Worm (Caenorhabditis elegans): ENCODE results near the gene grl-8.

Gene grl-8

DNA sequence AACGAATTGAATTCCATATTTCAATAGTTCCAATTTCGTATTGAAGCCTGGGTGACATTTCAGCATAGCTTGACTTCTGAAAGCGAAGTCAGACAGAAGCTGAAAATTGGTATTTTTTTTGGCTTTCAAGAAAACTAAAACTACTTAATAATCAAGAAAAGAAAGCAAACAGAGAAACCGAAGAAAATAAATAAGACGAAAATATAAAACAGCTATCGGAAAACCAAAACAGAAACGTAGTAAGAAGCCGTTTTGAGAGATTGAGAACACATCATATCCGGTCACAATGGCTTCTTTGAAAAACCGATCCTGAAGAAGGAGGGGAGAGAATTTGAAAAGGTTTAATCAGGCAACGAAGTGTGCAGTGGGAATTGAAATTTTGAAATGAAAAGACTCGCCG is 14.7 kb downstream of the grl-8 start, which contains the start of gene srg-30:
Gene srg-30, minus strand, starts transcription at position 101 of the 400 bp plus-strand sequence.
- TF ChIP-seq F13H6.1 (tag; optimal IDR thresholded peaks at IDR 0.05) (no peak), hlh-13 (GFP tag; optimal IDR thresholded peaks at IDR 0.05) (no peak)

- TF ChIP-seq K02D7.2 (tag; optimal IDR thresholded peaks at IDR 0.05) (no peak), nfya-1 (tag; optimal IDR thresholded peaks at IDR 0.05) (peak; percentile 15), tbx-2 (tag; optimal IDR thresholded peaks at IDR 0.05) (no peak), ceh-31 (tag; optimal IDR thresholded peaks at IDR 0.05) (no peak)
Measured at ce11 chrV:6710462-6710861, 22.4 kb downstream of the grl-8 start, which contains the start of gene sna-1. TSS of gene sna-1 (minus strand) at chrV:6710679.

- TF ChIP-seq K02D7.2 (tag; optimal IDR thresholded peaks at IDR 0.05) (peak; percentile 46), pros-1 (tag; optimal IDR thresholded peaks at IDR 0.05) (no peak), pqm-1 (tag; optimal IDR thresholded peaks at IDR 0.05) (no peak), ceh-18 (tag; optimal IDR thresholded peaks at IDR 0.05) (peak; percentile 4), sdc-2 (tag; optimal IDR thresholded peaks at IDR 0.05) (peak; percentile 23), pax-1 (tag; optimal IDR thresholded peaks at IDR 0.05) (no peak), T23F11.4 (GFP tag; optimal IDR thresholded peaks at IDR 0.05) (no peak), pat-9 (tag; optimal IDR thresholded peaks at IDR 0.05) (peak; percentile 73), unc-86 (tag; optimal IDR thresholded peaks at IDR 0.05) (no peak), ceh-9 (tag; optimal IDR thresholded peaks at IDR 0.05) (no peak), ceh-31 (tag; optimal IDR thresholded peaks at IDR 0.05) (peak; percentile 49), madf-2 (tag; optimal IDR thresholded peaks at IDR 0.05) (peak; percentile 62), ama-1 (optimal IDR thresholded peaks at IDR 0.05) (no peak), C38D4.7 (GFP tag; optimal IDR thresholded peaks at IDR 0.05) (peak; percentile 23), elt-4 (tag; optimal IDR thresholded peaks at IDR 0.05) (no peak), ceh-14 (tag; optimal IDR thresholded peaks at IDR 0.05) (peak; percentile 48), hlh-6 (tag; optimal IDR thresholded peaks at IDR 0.05) (peak; percentile 14), hlh-15 (tag; optimal IDR thresholded peaks at IDR 0.05) (peak; percentile 27), ahr-1 (tag; optimal IDR thresholded peaks at IDR 0.05) (no peak), F13H6.1 (tag; optimal IDR thresholded peaks at IDR 0.05) (peak; percentile 51), ceh-24 (tag; optimal IDR thresholded peaks at IDR 0.05) (no peak), tbx-7 (tag; optimal IDR thresholded peaks at IDR 0.05) (peak; percentile 2), dmd-4 (tag; optimal IDR thresholded peaks at IDR 0.05; ENCODE audit: borderline replicate concordance) (no peak), nhr-232 (tag; optimal IDR thresholded peaks at IDR 0.05) (peak; percentile 47), unc-55 (GFP tag; optimal IDR thresholded peaks at IDR 0.05) (no peak), fkh-6 (tag; optimal IDR thresholded peaks at IDR 0.05) (peak; percentile 42), C08G9.2 (tag; optimal IDR thresholded peaks at IDR 0.05) (peak; percentile 36), K09A11.1 (tag; optimal IDR thresholded peaks at IDR 0.05; ENCODE audit: insufficient read depth) (peak; percentile 14), ceh-48 (tag; optimal IDR thresholded peaks at IDR 0.05) (no peak), ceh-45 (GFP tag; IDR thresholded peaks at IDR 0.05) (no peak), gmeb-2 (tag; optimal IDR thresholded peaks at IDR 0.05) (peak; percentile 29), unc-3 (GFP tag; conservative IDR thresholded peaks at IDR 0.05) (no peak), unc-3 (tag; optimal IDR thresholded peaks at IDR 0.05) (peak; percentile 40), che-1 (tag; optimal IDR thresholded peaks at IDR 0.05) (peak; percentile 2), ets-4 (tag; optimal IDR thresholded peaks at IDR 0.05) (no peak), fkh-10 (GFP tag; optimal IDR thresholded peaks at IDR 0.05) (no peak), fax-1 (tag; optimal IDR thresholded peaks at IDR 0.05) (peak; percentile 49), syd-9 (tag; optimal IDR thresholded peaks at IDR 0.05) (peak; percentile 17), ztf-16 (tag; optimal IDR thresholded peaks at IDR 0.05) (peak; percentile 56), nhr-11 (tag; optimal IDR thresholded peaks at IDR 0.05) (no peak), dve-1 (tag; optimal IDR thresholded peaks at IDR 0.05) (no peak), hlh-8 (tag; optimal IDR thresholded peaks at IDR 0.05) (peak; percentile 6), hlh-13 (GFP tag; optimal IDR thresholded peaks at IDR 0.05) (no peak), unc-42 (tag; optimal IDR thresholded peaks at IDR 0.05) (no peak), rnt-1 (tag; optimal IDR thresholded peaks at IDR 0.05) (peak; percentile 35), tbx-2 (tag; optimal IDR thresholded peaks at IDR 0.05) (peak; percentile 60), zip-5 (tag; optimal IDR thresholded peaks at IDR 0.05) (peak; percentile 42)
Measured at ce11 chrV:6709050-6709683, 23.7 kb downstream of the grl-8 start, which contains the start of gene dlst-1. TSS of gene dlst-1 (minus strand) at chrV:6709101.

Data from whole organism, late embryonic.